Fruit fly (Drosophila melanogaster) whole organism, embryonic: ENCODE measurements around the gene scaf6.

Experiments
- Adf1 ChIP-seq: fragments of 200-800 bp; sonication (Bioruptor generic); IDR thresholded peaks from 2 replicates; pipeline ENCODE4 v1.3.6; 2022; ENCODE audit warnings: missing biosample characterization, missing genetic modification characterization
- Asciz ChIP-seq: fragments of 200-800 bp; sonication (Bioruptor generic); optimal IDR thresholded peaks from 2 replicates; lab custom pipeline; 2017; ENCODE audit warnings: missing biosample characterization, mild to moderate bottlenecking, missing genetic modification characterization, missing genetic modification reagents
- Atf-2 ChIP-seq: fragments of 200-800 bp; sonication (Bioruptor generic); optimal IDR thresholded peaks from 2 replicates; lab custom pipeline; 2016; ENCODE audit warnings: missing biosample characterization, missing genetic modification characterization
- Bgb ChIP-seq: fragments of 200-800 bp; sonication (Bioruptor generic); IDR thresholded peaks from 2 replicates; pipeline ENCODE4 v1.3.6; 2022; ENCODE audit warnings: missing biosample characterization, missing genetic modification characterization; ENCODE audit not compliant: partially characterized antibody
- CG10147 ChIP-seq: fragments of 200-800 bp; sonication (Bioruptor generic); optimal IDR thresholded peaks from 2 replicates; lab custom pipeline; 2019; ENCODE audit warnings: missing biosample characterization, mild to moderate bottlenecking, missing genetic modification characterization, moderate library complexity
- CG11696 ChIP-seq: fragments of 200-800 bp; sonication (Bioruptor generic); IDR thresholded peaks from 2 replicates; pipeline ENCODE4 v1.3.6; 2022; ENCODE audit warnings: missing biosample characterization, missing genetic modification characterization
- CG11723 ChIP-seq: fragments of 200-800 bp; sonication (Bioruptor generic); optimal IDR thresholded peaks from 2 replicates; lab custom pipeline; 2017; ENCODE audit warnings: missing biosample characterization, mild to moderate bottlenecking, missing genetic modification characterization
- CG12236 ChIP-seq: fragments of 200-800 bp; sonication (Bioruptor generic); optimal IDR thresholded peaks from 2 replicates; lab custom pipeline; 2016; ENCODE audit warnings: missing biosample characterization, missing genetic modification characterization
- CG13424 ChIP-seq: fragments of 200-800 bp; sonication (Bioruptor generic); optimal IDR thresholded peaks from 2 replicates; lab custom pipeline; 2019; ENCODE audit warnings: missing biosample characterization, mild to moderate bottlenecking, missing genetic modification characterization, moderate library complexity
- CG14441 ChIP-seq: fragments of 200-800 bp; sonication (Bioruptor generic); IDR thresholded peaks from 2 replicates; pipeline ENCODE4 v1.3.6; 2022; ENCODE audit warnings: missing biosample characterization, missing genetic modification characterization
- CG17361 ChIP-seq: fragments of 200-800 bp; sonication (Bioruptor generic); IDR thresholded peaks from 3 replicates; pipeline ENCODE4 v1.3.6; 2022; ENCODE audit warnings: missing biosample characterization, missing genetic modification characterization
- CG17568 ChIP-seq: fragments of 200-800 bp; sonication (Bioruptor generic); optimal IDR thresholded peaks from 2 replicates; lab custom pipeline; 2018; ENCODE audit warnings: missing biosample characterization, mild to moderate bottlenecking, missing genetic modification characterization, moderate library complexity
- CG17612 ChIP-seq: fragments of 200-800 bp; sonication (Bioruptor generic); IDR thresholded peaks from 2 replicates; pipeline ENCODE4 v1.3.6; 2022; ENCODE audit warnings: missing biosample characterization, missing genetic modification characterization
- CG18619 ChIP-seq: fragments of 200-800 bp; sonication (Bioruptor generic); optimal IDR thresholded peaks from 3 replicates; lab custom pipeline; 2017; ENCODE audit warnings: missing biosample characterization, mild to moderate bottlenecking, missing genetic modification characterization
- CG30020 ChIP-seq: fragments of 200-800 bp; optimal IDR thresholded peaks from 2 replicates; lab custom pipeline; 2019; ENCODE audit warnings: missing biosample characterization, mild to moderate bottlenecking, missing genetic modification characterization, moderate library complexity
- CG3163 ChIP-seq: fragments of 200-800 bp; sonication (Bioruptor generic); optimal IDR thresholded peaks from 3 replicates; lab custom pipeline; 2016; ENCODE audit warnings: missing biosample characterization, missing genetic modification characterization
- CG3407 ChIP-seq: fragments of 200-800 bp; sonication (Bioruptor generic); optimal IDR thresholded peaks from 2 replicates; lab custom pipeline; 2018; ENCODE audit warnings: missing biosample characterization, mild to moderate bottlenecking, missing genetic modification characterization
- CG34224 ChIP-seq: fragments of 200-800 bp; sonication (Bioruptor generic); IDR thresholded peaks from 3 replicates; pipeline ENCODE4 v1.3.6; 2022; ENCODE audit warnings: missing biosample characterization, missing genetic modification characterization; ENCODE audit not compliant: partially characterized antibody
- CG34376 ChIP-seq: fragments of 200-800 bp; sonication (Bioruptor generic); optimal IDR thresholded peaks from 2 replicates; lab custom pipeline; 2018; ENCODE audit warnings: missing biosample characterization, mild to moderate bottlenecking, missing genetic modification characterization
- CG34422 ChIP-seq: fragments of 200-800 bp; sonication (Bioruptor generic); IDR thresholded peaks from 3 replicates; pipeline ENCODE4 v1.3.6; 2022; ENCODE audit warnings: missing biosample characterization, missing genetic modification characterization
- CG4730 ChIP-seq: fragments of 200-800 bp; sonication (Bioruptor generic); IDR thresholded peaks from 2 replicates; pipeline ENCODE4 v1.3.6; 2022; ENCODE audit warnings: missing biosample characterization, missing genetic modification characterization
- CG6272 ChIP-seq: fragments of 200-800 bp; sonication (Bioruptor generic); IDR thresholded peaks from 2 replicates; pipeline ENCODE4 v1.3.6; 2022; ENCODE audit warnings: missing biosample characterization, missing genetic modification characterization
- CG6654 ChIP-seq: fragments of 200-800 bp; sonication (Bioruptor generic); optimal IDR thresholded peaks from 2 replicates; lab custom pipeline; 2017; ENCODE audit warnings: missing biosample characterization, mild to moderate bottlenecking, missing genetic modification characterization
- CG7745 ChIP-seq: fragments of 200-800 bp; sonication (Bioruptor generic); optimal IDR thresholded peaks from 2 replicates; lab custom pipeline; 2018; ENCODE audit warnings: missing biosample characterization, mild to moderate bottlenecking, missing genetic modification characterization, moderate library complexity
- Dll ChIP-seq: fragments of 200-800 bp; sonication (Bioruptor generic); IDR thresholded peaks from 4 replicates; pipeline ENCODE4 v1.3.6; 2022; ENCODE audit warnings: missing biosample characterization, missing genetic modification characterization; ENCODE audit not compliant: partially characterized antibody
- Ets97D ChIP-seq: fragments of 200-800 bp; sonication (Bioruptor generic); optimal IDR thresholded peaks from 3 replicates; lab custom pipeline; 2016; ENCODE audit warnings: missing biosample characterization, missing genetic modification characterization
- H15 ChIP-seq: fragments of 200-800 bp; sonication (Bioruptor generic); IDR thresholded peaks from 3 replicates; pipeline ENCODE4 v1.3.6; 2022; ENCODE audit warnings: missing biosample characterization, missing genetic modification characterization
- Hr39 ChIP-seq: fragments of >200 bp; optimal IDR thresholded peaks from 2 replicates; lab custom pipeline; 2017
- Lhr ChIP-seq: fragments of 200-800 bp; sonication (Bioruptor generic); optimal IDR thresholded peaks from 3 replicates; lab custom pipeline; 2017; ENCODE audit warnings: mild to moderate bottlenecking, missing biosample characterization, missing genetic modification reagents, missing genetic modification characterization
- Nf-YB ChIP-seq: fragments of 200-800 bp; sonication (Bioruptor generic); optimal IDR thresholded peaks from 3 replicates; lab custom pipeline; 2019; ENCODE audit warnings: missing biosample characterization, mild to moderate bottlenecking, missing genetic modification characterization, moderate library complexity
- PHDP ChIP-seq: fragments of 200-800 bp; sonication (Bioruptor generic); optimal IDR thresholded peaks from 3 replicates; lab custom pipeline; 2018; ENCODE audit warnings: missing biosample characterization, mild to moderate bottlenecking, missing genetic modification characterization, moderate library complexity
- Xbp1 ChIP-seq: fragments of 200-800 bp; sonication (Bioruptor generic); optimal IDR thresholded peaks from 3 replicates; lab custom pipeline; 2016; ENCODE audit warnings: missing biosample characterization, mild to moderate bottlenecking, missing genetic modification characterization
- amos ChIP-seq: fragments of 200-800 bp; sonication (Bioruptor generic); IDR thresholded peaks from 2 replicates; pipeline ENCODE4 v1.3.6; 2022; ENCODE audit warnings: missing biosample characterization, missing genetic modification characterization; ENCODE audit not compliant: partially characterized antibody
- chinmo ChIP-seq: fragments of 200-800 bp; sonication (Bioruptor generic); IDR thresholded peaks from 4 replicates; pipeline ENCODE4 v1.3.6; 2022; ENCODE audit warnings: missing biosample characterization, missing genetic modification characterization; ENCODE audit not compliant: partially characterized antibody
- chn ChIP-seq: fragments of 200-800 bp; sonication (Bioruptor generic); optimal IDR thresholded peaks from 2 replicates; lab custom pipeline; 2016; ENCODE audit warnings: missing biosample characterization, missing genetic modification characterization
- croc ChIP-seq: fragments of 200-800 bp; sonication (Bioruptor generic); conservative IDR thresholded peaks from 3 replicates; pipeline ENCODE4 v1.3.6; 2022; ENCODE audit warnings: missing biosample characterization, missing genetic modification characterization
- dpn ChIP-seq, 2 experiments: fragments of 200-800 bp; sonication (Bioruptor generic); optimal IDR thresholded peaks; 3 replicates each; lab custom pipeline; 2016; ENCODE audit warnings: missing biosample characterization in 2 of 2, missing genetic modification characterization in 2 of 2
- ftz-f1 ChIP-seq: fragments of 200-800 bp; sonication (Bioruptor generic); optimal IDR thresholded peaks from 2 replicates; lab custom pipeline; 2016; ENCODE audit warnings: missing biosample characterization, missing genetic modification characterization
- gem ChIP-seq: fragments of 200-800 bp; sonication (Bioruptor generic); optimal IDR thresholded peaks from 2 replicates; lab custom pipeline; 2019; ENCODE audit warnings: missing biosample characterization, mild to moderate bottlenecking, missing genetic modification characterization, moderate library complexity
- h ChIP-seq: fragments of >200 bp; optimal IDR thresholded peaks from 2 replicates; lab custom pipeline; 2017
- kah ChIP-seq: fragments of 200-800 bp; sonication (Bioruptor generic); optimal IDR thresholded peaks from 2 replicates; lab custom pipeline; 2018; ENCODE audit warnings: missing biosample characterization, mild to moderate bottlenecking, missing genetic modification characterization
- lab ChIP-seq: fragments of 200-800 bp; sonication (Bioruptor generic); optimal IDR thresholded peaks from 3 replicates; lab custom pipeline; 2017; ENCODE audit warnings: missing biosample characterization, missing genetic modification characterization, mild to moderate bottlenecking, moderate library complexity, missing genetic modification reagents
- maf-S ChIP-seq: fragments of 200-800 bp; sonication (Bioruptor generic); optimal IDR thresholded peaks from 2 replicates; lab custom pipeline; 2016; ENCODE audit warnings: missing biosample characterization, missing genetic modification characterization
- mirr ChIP-seq: fragments of 200-800 bp; sonication (Bioruptor generic); optimal IDR thresholded peaks from 3 replicates; lab custom pipeline; 2018; ENCODE audit warnings: missing biosample characterization, mild to moderate bottlenecking, missing genetic modification characterization
- schlank ChIP-seq: fragments of 200-800 bp; sonication (Bioruptor generic); optimal IDR thresholded peaks from 2 replicates; lab custom pipeline; 2018; ENCODE audit warnings: missing biosample characterization, mild to moderate bottlenecking, missing genetic modification characterization
- sens ChIP-seq: fragments of 200-800 bp; sonication (Bioruptor generic); peaks from one replicate; lab custom pipeline; 2016; ENCODE audit warnings: missing biosample characterization, missing genetic modification characterization
- sob ChIP-seq: fragments of 200-800 bp; sonication (Bioruptor generic); IDR thresholded peaks from 2 replicates; pipeline ENCODE4 v1.3.6; 2022; ENCODE audit warnings: missing biosample characterization, missing genetic modification characterization
- tio ChIP-seq: fragments of 200-800 bp; sonication (Bioruptor generic); optimal IDR thresholded peaks from 2 replicates; lab custom pipeline; 2017; ENCODE audit warnings: missing biosample characterization, missing genetic modification characterization, inconsistent platforms
- tll ChIP-seq, 2 experiments: fragments of 200-800 bp in 1 of 2; fragments of >200 bp in 1 of 2; sonication (Bioruptor generic) in 1 of 2; optimal IDR thresholded peaks; 2 replicates each; lab custom pipeline; 2017 to 2019; ENCODE audit warnings: missing biosample characterization in 2 of 2, missing genetic modification characterization in 2 of 2, mild to moderate bottlenecking in 1 of 2, moderate library complexity in 1 of 2
- wor ChIP-seq: fragments of 200-800 bp; sonication (Bioruptor generic); IDR thresholded peaks from 2 replicates; pipeline ENCODE4 v1.3.6; 2022; ENCODE audit warnings: missing biosample characterization, missing genetic modification characterization
- zfh2 ChIP-seq: fragments of 200-800 bp; sonication (Bioruptor generic); optimal IDR thresholded peaks from 2 replicates; lab custom pipeline; 2016; ENCODE audit warnings: missing biosample characterization, missing genetic modification characterization

scaf6 gene

dm6 chr3L:17008911-17009364 is 33.4 kb downstream of the scaf6 start (continued):
- no peak for TF ChIP-seq CG30020 (tag; lab: Kevin White, UChicago)
- no peak for TF ChIP-seq Xbp1 (GFP tag; lab: Kevin White, UChicago)
- TF ChIP-seq CG12236: no peak
- TF ChIP-seq CG3163 (GFP tag; lab: Kevin White, UChicago): no peak
- no peak for TF ChIP-seq Ets97D
- TF ChIP-seq tio (GFP tag; lab: Kevin White, UChicago): no peak
- TF ChIP-seq sens: peak; percentile 35
- TF ChIP-seq tll (GFP tag; optimal IDR thresholded peaks at IDR 0.05; lab: Kevin White, UChicago): no peak
- TF ChIP-seq CG17361 (GFP tag; lab: Robert Waterston, UW): no peak
- no peak for TF ChIP-seq ftz-f1 (GFP tag; lab: Kevin White, UChicago)
- no peak for TF ChIP-seq gem (tag; lab: Kevin White, UChicago)
- TF ChIP-seq Nf-YB (GFP tag; lab: Kevin White, UChicago): no peak
- TF ChIP-seq wor (GFP tag; lab: Robert Waterston, UW): no peak
- no peak for TF ChIP-seq CG7745 (tag; lab: Kevin White, UChicago)
- no peak for TF ChIP-seq CG3407
- no peak for TF ChIP-seq zfh2 (GFP tag; lab: Kevin White, UChicago)
- no peak for TF ChIP-seq CG11723 (GFP tag; lab: Kevin White, UChicago)
- no peak for TF ChIP-seq kah (GFP tag; lab: Kevin White, UChicago)
- TF ChIP-seq CG14441 (GFP tag; lab: Robert Waterston, UW): peak; percentile 40; the same call in 1 of the 2 replicates
- no peak for TF ChIP-seq CG17568 (GFP tag; lab: Kevin White, UChicago)
- TF ChIP-seq chinmo (GFP tag; lab: Robert Waterston, UW): 0 out of 4 replicates have a peak, but pooled peaks have one; percentile 6
- TF ChIP-seq PHDP: no peak
- peak; percentile 15 for TF ChIP-seq lab
- TF ChIP-seq Hr39 (lab: Kevin White, UChicago): no peak
- TF ChIP-seq CG18619: no peak
- peak; percentile 12; the same call in 1 of the 2 replicates for TF ChIP-seq sob (GFP tag; lab: Robert Waterston, UW)
- TF ChIP-seq CG6272: no peak
- TF ChIP-seq mirr: peak; percentile 48
- TF ChIP-seq Atf-2 (GFP tag; lab: Kevin White, UChicago): no peak
- TF ChIP-seq Bgb (GFP tag; lab: Robert Waterston, UW): no peak
- peak; percentile 74 for TF ChIP-seq CG11696 (GFP tag; lab: Robert Waterston, UW)
- no peak; the same call in 1 of the 2 replicates for TF ChIP-seq Adf1 (GFP tag; lab: Robert Waterston, UW)
- no peak for TF ChIP-seq CG34224 (GFP tag; lab: Robert Waterston, UW)
- TF ChIP-seq h (lab: Kevin White, UChicago): no peak
- TF ChIP-seq CG10147 (GFP tag; lab: Kevin White, UChicago): no peak
- no peak for TF ChIP-seq CG34376 (GFP tag; lab: Kevin White, UChicago)
- TF ChIP-seq CG4730: no peak
- TF ChIP-seq chn (GFP tag; lab: Kevin White, UChicago): no peak
- TF ChIP-seq CG17612 (GFP tag; lab: Robert Waterston, UW): no peak
- no peak for TF ChIP-seq maf-S (GFP tag; lab: Kevin White, UChicago)
- no peak for TF ChIP-seq schlank (tag; lab: Kevin White, UChicago)
- no peak for TF ChIP-seq CG34422 (GFP tag; lab: Robert Waterston, UW)
- no peak for TF ChIP-seq CG6654
- 0 out of 4 replicates have a peak, but pooled peaks have one; percentile 21 for TF ChIP-seq Dll (GFP tag; lab: Robert Waterston, UW)
- no peak for TF ChIP-seq CG13424 (tag; lab: Kevin White, UChicago)
- TF ChIP-seq amos (GFP tag; lab: Robert Waterston, UW): no peak
- TF ChIP-seq dpn (GFP tag; optimal IDR thresholded peaks at IDR 0.05; lab: Kevin White, UChicago): no peak
- TF ChIP-seq Asciz: no peak
- no peak for TF ChIP-seq Lhr (GFP tag; lab: Kevin White, UChicago)
- no peak for TF ChIP-seq H15 (GFP tag; lab: Robert Waterston, UW)
- no peak for TF ChIP-seq croc
